Worm (Caenorhabditis elegans) whole organism, L4 larva: ENCODE measurements around the gene F53F1.2.
"Not testable (repeated sequence)": the region's sequence is repeated elsewhere in the genome, so short reads cannot be mapped to it uniquely, and the experiment has no call there.

Experiments
- aly-2 ChIP-seq: sonication (generic microtip); optimal IDR thresholded peaks from 2 replicates; lab custom pipeline; 2018; ENCODE audit warnings: missing biosample characterization, missing genetic modification characterization
- lin-13 ChIP-seq: fragments of 150-350 bp; optimal IDR thresholded peaks from 2 replicates; lab custom pipeline; 2014; ENCODE audit warnings: missing biosample characterization, missing genetic modification reagents, missing genetic modification characterization
- mes-2 ChIP-seq: sonication (generic microtip); optimal IDR thresholded peaks from 2 replicates; lab custom pipeline; 2016; ENCODE audit warnings: missing genotype, mild to moderate bottlenecking, missing genetic modification characterization, missing compliant biosample characterization; ENCODE audit not compliant: poor library complexity, severe bottlenecking
- nhr-11 ChIP-seq: fragments of 150-350 bp; optimal IDR thresholded peaks from 2 replicates; lab custom pipeline; 2014; ENCODE audit warnings: missing biosample characterization, missing genetic modification characterization
- nhr-76 ChIP-seq: fragments of 150-350 bp; optimal IDR thresholded peaks from 2 replicates; lab custom pipeline; 2014; ENCODE audit warnings: missing biosample characterization, missing genetic modification characterization
- pqm-1 ChIP-seq: sonication (generic microtip); optimal IDR thresholded peaks from 2 replicates; lab custom pipeline; 2017; ENCODE audit warnings: missing biosample characterization, missing genetic modification characterization
- ztf-7 ChIP-seq: fragments of 150-350 bp; optimal IDR thresholded peaks from 2 replicates; lab custom pipeline; 2014; ENCODE audit warnings: missing biosample characterization, missing genetic modification characterization

DNA sequence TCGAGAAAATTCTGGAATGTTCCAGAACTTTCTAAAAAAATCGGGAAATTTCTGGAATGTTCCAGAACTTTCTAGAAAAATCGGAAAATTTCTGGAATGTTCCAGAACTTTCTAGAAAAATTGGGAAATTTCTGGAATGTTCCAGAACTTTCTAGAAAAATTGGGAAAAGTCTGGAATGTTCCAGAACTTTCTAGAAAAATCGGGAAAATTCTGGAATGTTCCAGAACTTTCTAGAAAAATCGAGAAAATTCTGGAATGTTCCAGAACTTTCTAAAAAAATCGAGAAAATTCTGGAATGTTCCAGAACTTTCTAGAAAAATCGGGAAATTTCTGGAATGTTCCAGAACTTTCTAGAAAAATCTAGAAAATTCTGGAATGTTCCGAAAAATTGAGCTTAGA lies 33.7 kb downstream of the F53F1.2 start:
- not testable (repeated sequence) for TF ChIP-seq nhr-11 (tag; lab: Kevin White, UChicago); pqm-1 (tag; lab: Kevin White, UChicago); nhr-76 (tag; lab: Kevin White, UChicago); lin-13 (GFP tag; lab: Kevin White, UChicago); aly-2 (tag; lab: Kevin White, UChicago); mes-2; ztf-7 (tag; lab: Kevin White, UChicago)
